Fruit fly (Drosophila melanogaster): ENCODE data around the gene mge.

The mge gene

DNA sequence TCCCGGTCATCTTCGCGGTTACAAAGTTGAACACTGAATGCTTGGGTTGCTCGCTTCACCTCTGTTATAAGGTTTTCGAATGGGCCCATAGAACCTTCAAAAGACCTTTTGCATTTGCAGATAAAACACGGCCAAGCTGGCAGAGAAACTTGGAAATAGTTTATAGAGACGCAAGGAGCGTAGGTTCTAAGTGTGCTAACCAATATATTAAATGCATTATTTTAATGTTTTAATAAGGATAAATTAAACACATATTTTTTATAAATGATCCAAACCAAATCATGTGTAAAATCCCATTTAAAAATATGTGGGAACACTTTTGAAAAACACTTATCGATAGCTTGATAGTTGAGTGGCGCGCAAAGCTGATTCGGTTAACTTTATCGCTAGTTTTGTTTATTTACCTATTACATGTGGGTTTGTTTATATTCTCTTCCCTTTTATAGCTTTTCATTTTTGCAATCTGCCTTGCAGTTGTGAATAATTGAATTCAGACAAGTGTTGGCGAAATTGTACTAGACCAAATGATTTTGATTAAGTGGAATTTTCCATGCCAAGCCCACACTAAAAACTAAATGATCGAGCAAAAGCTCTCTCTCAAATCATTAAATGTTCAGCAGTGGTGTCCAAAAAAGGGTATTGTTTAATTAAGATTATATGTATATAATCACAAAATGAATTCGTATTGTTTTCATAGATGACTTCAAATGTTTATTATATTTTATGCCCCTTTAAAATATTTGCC is 30.5 kb upstream of the mge start, which contains the start of gene CG12766 (continued):
- no peak for TF ChIP-seq NC2β (GFP tag; optimal IDR thresholded peaks at IDR 0.05)
- TF ChIP-seq grau (tag; optimal IDR thresholded peaks at IDR 0.05) = peak; percentile 36
- no peak for TF ChIP-seq Dek (tag; optimal IDR thresholded peaks at IDR 0.05)
- peak; percentile 65; the same call in 1 of the 2 replicates for TF ChIP-seq Bgb (GFP tag; IDR thresholded peaks at IDR 0.05; ENCODE audit: partially characterized antibody)
- no peak for TF ChIP-seq Atf3 (GFP tag; optimal IDR thresholded peaks at IDR 0.05)
- TF ChIP-seq slbo (GFP tag; IDR thresholded peaks at IDR 0.05) = peak; percentile 29; the same call in 1 of the 2 replicates
- peak; percentile 75 for TF ChIP-seq CG34224 (GFP tag; IDR thresholded peaks at IDR 0.05; ENCODE audit: partially characterized antibody)
- peak; percentile 0 for TF ChIP-seq CG3281 (GFP tag; optimal IDR thresholded peaks at IDR 0.05)
- TF ChIP-seq gcm2 (GFP tag; optimal IDR thresholded peaks at IDR 0.05) = no peak
- peak; percentile 47; the same call in 1 of the 2 replicates for TF ChIP-seq amos (GFP tag; IDR thresholded peaks at IDR 0.05; ENCODE audit: partially characterized antibody)
- TF ChIP-seq hb (GFP tag; IDR thresholded peaks at IDR 0.05; ENCODE audit: partially characterized antibody) = peak; percentile 55; the same call in 1 of the 3 replicates
- peak; percentile 11 for TF ChIP-seq CG10147 (GFP tag; optimal IDR thresholded peaks at IDR 0.05)
- TF ChIP-seq unpg (GFP tag; optimal IDR thresholded peaks at IDR 0.05) = no peak
- peak; percentile 5 for TF ChIP-seq Hmr (GFP tag; optimal IDR thresholded peaks at IDR 0.05)
- TF ChIP-seq Taf1 (GFP tag; IDR thresholded peaks at IDR 0.05) = no peak
- TF ChIP-seq vnd (GFP tag; IDR thresholded peaks at IDR 0.05; ENCODE audit: partially characterized antibody) = peak; percentile 33; the same call in 1 of the 3 replicates
- no peak for TF ChIP-seq C15 (GFP tag; IDR thresholded peaks at IDR 0.05)
- TF ChIP-seq H2.0 (GFP tag; IDR thresholded peaks at IDR 0.05) = 0 out of 2 replicates have a peak, but pooled peaks have one; percentile 13
- no peak for TF ChIP-seq CG8924 (tag; optimal IDR thresholded peaks at IDR 0.05)
- peak; percentile 1 for TF ChIP-seq scrt (GFP tag; optimal IDR thresholded peaks at IDR 0.05)
- TF ChIP-seq chinmo (GFP tag; IDR thresholded peaks at IDR 0.05; ENCODE audit: partially characterized antibody) = peak; percentile 74; the same call in 2 of the 4 replicates
- 0 out of 2 replicates have a peak, but pooled peaks have one; percentile 28 for TF ChIP-seq Drgx (GFP tag; IDR thresholded peaks at IDR 0.05)
- TF ChIP-seq CG9932 (GFP tag; IDR thresholded peaks at IDR 0.05) = peak; percentile 38; the same call in 1 of the 2 replicates
- peak; percentile 69 for TF ChIP-seq NFAT (GFP tag; IDR thresholded peaks at IDR 0.05)
- no peak for TF ChIP-seq CG12219 (GFP tag; optimal IDR thresholded peaks at IDR 0.05)
- TF ChIP-seq CG8290 (GFP tag; optimal IDR thresholded peaks at IDR 0.05) = no peak
- TF ChIP-seq CG8290 (tag; optimal IDR thresholded peaks at IDR 0.05) = peak in 1 of 2 experiments; percentile 33
- no peak for TF ChIP-seq CG17568 (GFP tag; optimal IDR thresholded peaks at IDR 0.05)
- peak; percentile 28 for TF ChIP-seq sug (tag; optimal IDR thresholded peaks at IDR 0.05)
- 0 out of 2 replicates have a peak, but pooled peaks have one; percentile 5 for TF ChIP-seq vvl (GFP tag; IDR thresholded peaks at IDR 0.05)
- peak; percentile 71 for TF ChIP-seq exex (tag; optimal IDR thresholded peaks at IDR 0.05)

- TF ChIP-seq fd102C (GFP tag; optimal IDR thresholded peaks at IDR 0.05) = no peak
- TF ChIP-seq MESR4 (GFP tag; optimal IDR thresholded peaks at IDR 0.05) = peak; percentile 42
- TF ChIP-seq Ets97D (GFP tag; optimal IDR thresholded peaks at IDR 0.05) = peak; percentile 30
- peak; percentile 8 for TF ChIP-seq phol (tag; optimal IDR thresholded peaks at IDR 0.05)
- no peak for TF ChIP-seq CG7745 (tag; optimal IDR thresholded peaks at IDR 0.05)
- peak; percentile 82 for TF ChIP-seq sna (GFP tag; IDR thresholded peaks at IDR 0.05; ENCODE audit: partially characterized antibody)
- TF ChIP-seq Jarid2 (GFP tag; optimal IDR thresholded peaks at IDR 0.05) = no peak
- TF ChIP-seq ato (GFP tag; IDR thresholded peaks at IDR 0.05; ENCODE audit: partially characterized antibody) = peak; percentile 56
- TF ChIP-seq NC2α (GFP tag; optimal IDR thresholded peaks at IDR 0.05) = no peak
- no peak for TF ChIP-seq kni (GFP tag; optimal IDR thresholded peaks at IDR 0.05)
- no peak for TF ChIP-seq CG1647 (GFP tag; optimal IDR thresholded peaks at IDR 0.05)
- TF ChIP-seq CG30403 (GFP tag; optimal IDR thresholded peaks at IDR 0.05) = no peak
- no peak for TF ChIP-seq Sox100B (GFP tag; optimal IDR thresholded peaks at IDR 0.05)
- peak; percentile 79 for TF ChIP-seq hbn (GFP tag; IDR thresholded peaks at IDR 0.05; ENCODE audit: partially characterized antibody)
- no peak for TF ChIP-seq CG1603 (tag; optimal IDR thresholded peaks at IDR 0.05)
- peak; percentile 31 for TF ChIP-seq Med (GFP tag)
- TF ChIP-seq CG17186 (GFP tag; optimal IDR thresholded peaks at IDR 0.05) = peak; percentile 44
- TF ChIP-seq CG11696 (GFP tag; IDR thresholded peaks at IDR 0.05) = no peak
Observed at dm6 chr3L:3937806-3938205, 28.1 kb upstream of the mge start, which contains the start of gene CG10866. Gene CG10866, minus strand, starts transcription at chr3L:3937992.

All from whole organism, embryonic.